Worm (Caenorhabditis elegans) whole organism, L1 larva: Measurements from ENCODE around the gene pho-1.

ENCODE experiments used
- C34B4.2 ChIP-seq: sonication (generic microtip); optimal IDR thresholded peaks from 2 replicates; lab custom pipeline; 2017; ENCODE audit warnings: mild to moderate bottlenecking, missing genetic modification characterization, missing compliant biosample characterization
- F16B12.6 ChIP-seq: fragments of 150-350 bp; optimal IDR thresholded peaks from 2 replicates; lab custom pipeline; 2014; ENCODE audit warnings: missing biosample characterization, missing genetic modification characterization
- Y116A8C.19 ChIP-seq: sonication (generic microtip); optimal IDR thresholded peaks from 2 replicates; lab custom pipeline; 2016; ENCODE audit warnings: missing compliant biosample characterization, missing genetic modification characterization, borderline replicate concordance
- aha-1 ChIP-seq: fragments of 150-350 bp; optimal IDR thresholded peaks from 2 replicates; lab custom pipeline; 2014; ENCODE audit warnings: missing biosample characterization, missing genetic modification characterization
- ama-1 ChIP-seq: fragments of 150-350 bp; optimal IDR thresholded peaks from 2 replicates; lab custom pipeline; 2014
- ceh-63 ChIP-seq: fragments of 200-800 bp; sonication (Bioruptor generic); optimal IDR thresholded peaks from 2 replicates; lab custom pipeline; 2018; ENCODE audit warnings: mild to moderate bottlenecking, missing genetic modification characterization, missing compliant biosample characterization
- ceh-82 ChIP-seq, 3 experiments: fragments of 150-350 bp in 1 of 3; sonication (generic microtip) in 2 of 3; optimal IDR thresholded peaks; 2 replicates each; lab custom pipeline; 2014 to 2017; ENCODE audit warnings: missing biosample characterization in 3 of 3, missing genetic modification characterization in 3 of 3
- ceh-88 ChIP-seq: fragments of 200-800 bp; sonication (Bioruptor generic); IDR thresholded peaks from 2 replicates; pipeline ENCODE4 v1.3.6; 2022; ENCODE audit warnings: missing genetic modification characterization, missing compliant biosample characterization
- ces-1 ChIP-seq: fragments of 150-350 bp; optimal IDR thresholded peaks from 2 replicates; lab custom pipeline; 2014; ENCODE audit warnings: missing biosample characterization, missing genetic modification reagents, missing genetic modification characterization
- efl-1 ChIP-seq, 4 experiments: fragments of 150-350 bp; optimal IDR thresholded peaks in 3 of 4; peaks in 1 of 4; 1 replicate in 1 of 4; 2 replicates in 3 of 4; lab custom pipeline; 2014; ENCODE audit warnings: missing biosample characterization in 2 of 4, missing genetic modification characterization in 2 of 4, missing genetic modification reagents in 2 of 4
- egl-13 ChIP-seq: sonication (generic microtip); optimal IDR thresholded peaks from 2 replicates; lab custom pipeline; 2016; ENCODE audit warnings: missing genotype, missing genetic modification reagents, missing genetic modification characterization, missing compliant biosample characterization
- egl-27 ChIP-seq, 2 experiments: fragments of 150-350 bp in 1 of 2; sonication (generic microtip); optimal IDR thresholded peaks; 3 replicates each; lab custom pipeline; 2017 to 2018; ENCODE audit warnings: missing biosample characterization in 2 of 2, missing genetic modification characterization in 2 of 2, missing genetic modification reagents in 2 of 2
- elt-2 ChIP-seq: sonication (generic microtip); optimal IDR thresholded peaks from 2 replicates; lab custom pipeline; 2016; ENCODE audit warnings: missing genetic modification characterization, mild to moderate bottlenecking, inconsistent platforms, missing compliant biosample characterization, missing genetic modification reagents
- elt-3 ChIP-seq, 6 experiments: fragments of 150-350 bp in 1 of 6; sonication (generic microtip); optimal IDR thresholded peaks; 2 replicates each; lab custom pipeline; 2017 to 2018; ENCODE audit warnings: missing biosample characterization in 6 of 6, missing genetic modification characterization in 6 of 6, inconsistent platforms in 1 of 6
- ets-5 ChIP-seq: fragments of 200-800 bp; sonication (Bioruptor generic); IDR thresholded peaks from 2 replicates; pipeline ENCODE4 v1.3.6; 2022; ENCODE audit warnings: missing genetic modification characterization, missing compliant biosample characterization
- fkh-4 ChIP-seq: sonication (generic microtip); optimal IDR thresholded peaks from 2 replicates; lab custom pipeline; 2016; ENCODE audit warnings: missing compliant biosample characterization, missing genetic modification characterization, borderline replicate concordance
- fkh-8 ChIP-seq: sonication (generic microtip); optimal IDR thresholded peaks from 2 replicates; lab custom pipeline; 2016; ENCODE audit warnings: mild to moderate bottlenecking, missing genetic modification characterization, missing compliant biosample characterization
- hlh-17 ChIP-seq: fragments of 200-800 bp; sonication (Bioruptor generic); optimal IDR thresholded peaks from 2 replicates; lab custom pipeline; 2018; ENCODE audit warnings: missing genetic modification characterization, mild to moderate bottlenecking, missing compliant biosample characterization, moderate library complexity, borderline replicate concordance
- hlh-4 ChIP-seq: sonication (generic microtip); optimal IDR thresholded peaks from 2 replicates; lab custom pipeline; 2016; ENCODE audit warnings: mild to moderate bottlenecking, missing genetic modification characterization, missing compliant biosample characterization
- hpl-2 ChIP-seq: fragments of 150-350 bp; optimal IDR thresholded peaks from 2 replicates; lab custom pipeline; 2014; ENCODE audit warnings: missing biosample characterization, missing genetic modification reagents, missing genetic modification characterization
- irx-1 ChIP-seq: sonication (generic microtip); optimal IDR thresholded peaks from 2 replicates; lab custom pipeline; 2016; ENCODE audit warnings: missing genetic modification characterization, missing compliant biosample characterization
- isw-1 ChIP-seq: fragments of 200-800 bp; sonication (Bioruptor generic); IDR thresholded peaks from 2 replicates; pipeline ENCODE4 v1.3.6; 2022; ENCODE audit warnings: missing genetic modification characterization, missing compliant biosample characterization
- lin-14 ChIP-seq: fragments of 200-800 bp; sonication (Bioruptor generic); optimal IDR thresholded peaks from 2 replicates; lab custom pipeline; 2018; ENCODE audit warnings: mild to moderate bottlenecking, missing genetic modification characterization, moderate library complexity, missing compliant biosample characterization
- lin-15B ChIP-seq: fragments of 150-350 bp; sonication (generic microtip); optimal IDR thresholded peaks from 3 replicates; lab custom pipeline; 2014; ENCODE audit warnings: missing biosample characterization, missing genetic modification characterization
- lin-39 ChIP-seq: fragments of 150-350 bp; optimal IDR thresholded peaks from 2 replicates; lab custom pipeline; 2014; ENCODE audit warnings: missing biosample characterization, missing genetic modification reagents, missing genetic modification characterization
- mef-2 ChIP-seq: fragments of 150-350 bp; optimal IDR thresholded peaks from 2 replicates; lab custom pipeline; 2014; ENCODE audit warnings: missing biosample characterization, missing genetic modification characterization
- mep-1 ChIP-seq: fragments of 150-350 bp; optimal IDR thresholded peaks from 2 replicates; lab custom pipeline; 2014; ENCODE audit warnings: missing biosample characterization, missing genetic modification characterization
- nhr-11 ChIP-seq: fragments of 150-350 bp; optimal IDR thresholded peaks from 2 replicates; lab custom pipeline; 2014; ENCODE audit warnings: missing biosample characterization, missing genetic modification characterization
- nhr-12 ChIP-seq: sonication (generic microtip); optimal IDR thresholded peaks from 2 replicates; lab custom pipeline; 2017; ENCODE audit warnings: missing biosample characterization, missing genetic modification characterization
- nhr-19 ChIP-seq: fragments of 200-800 bp; sonication (Bioruptor generic); conservative IDR thresholded peaks from 2 replicates; pipeline ENCODE4 v1.3.6; 2022; ENCODE audit warnings: missing genetic modification characterization, missing compliant biosample characterization
- nhr-28 ChIP-seq: fragments of 150-350 bp; optimal IDR thresholded peaks from 2 replicates; lab custom pipeline; 2014; ENCODE audit warnings: missing biosample characterization, missing genetic modification characterization
- nhr-47 ChIP-seq: sonication (generic microtip); optimal IDR thresholded peaks from 2 replicates; lab custom pipeline; 2016; ENCODE audit warnings: mild to moderate bottlenecking, missing genetic modification characterization, moderate library complexity, missing compliant biosample characterization
- nhr-85 ChIP-seq: sonication (generic microtip); peaks from one replicate; lab custom pipeline; 2016; ENCODE audit warnings: missing genetic modification characterization, inconsistent platforms, missing compliant biosample characterization
- nhr-90 ChIP-seq: sonication (generic microtip); optimal IDR thresholded peaks from 2 replicates; lab custom pipeline; 2016; ENCODE audit warnings: mild to moderate bottlenecking, missing genetic modification characterization, missing compliant biosample characterization; ENCODE audit not compliant: poor library complexity
- pag-3 ChIP-seq: sonication (generic microtip); optimal IDR thresholded peaks from 2 replicates; lab custom pipeline; 2017; ENCODE audit warnings: missing genetic modification characterization, mild to moderate bottlenecking, missing compliant biosample characterization, antibody characterized with exemption, borderline replicate concordance; ENCODE audit not compliant: insufficient read depth
- pax-3 ChIP-seq: fragments of 200-800 bp; sonication (Bioruptor generic); optimal IDR thresholded peaks from 2 replicates; lab custom pipeline; 2018; ENCODE audit warnings: mild to moderate bottlenecking, missing genetic modification characterization, moderate library complexity, missing compliant biosample characterization
- skn-1 ChIP-seq: fragments of 150-350 bp; optimal IDR thresholded peaks from 2 replicates; lab custom pipeline; 2014; ENCODE audit warnings: missing biosample characterization, missing genetic modification characterization
- snu-23 ChIP-seq: sonication (generic microtip); optimal IDR thresholded peaks from 2 replicates; lab custom pipeline; 2016; ENCODE audit warnings: missing genetic modification characterization, missing compliant biosample characterization
- sptf-1 ChIP-seq: fragments of 150-350 bp; optimal IDR thresholded peaks from 2 replicates; lab custom pipeline; 2014; ENCODE audit warnings: missing biosample characterization, missing genetic modification characterization
- sup-37 ChIP-seq: fragments of 200-800 bp; sonication (Bioruptor generic); optimal IDR thresholded peaks from 2 replicates; lab custom pipeline; 2018; ENCODE audit warnings: mild to moderate bottlenecking, missing genetic modification characterization, missing compliant biosample characterization
- tbx-2 ChIP-seq: sonication (generic microtip); optimal IDR thresholded peaks from 2 replicates; lab custom pipeline; 2016; ENCODE audit warnings: missing genetic modification characterization, missing compliant biosample characterization
- unc-98 ChIP-seq: fragments of 200-800 bp; sonication (Bioruptor generic); IDR thresholded peaks from 2 replicates; pipeline ENCODE4 v1.3.6; 2022; ENCODE audit warnings: missing genetic modification characterization, missing compliant biosample characterization
- vab-15 ChIP-seq: sonication (generic microtip); optimal IDR thresholded peaks from 2 replicates; lab custom pipeline; 2017; ENCODE audit warnings: missing genotype, mild to moderate bottlenecking, missing genetic modification characterization, missing compliant biosample characterization
- xbp-1 ChIP-seq: sonication (generic microtip); optimal IDR thresholded peaks from 2 replicates; lab custom pipeline; 2016; ENCODE audit warnings: missing genetic modification characterization, missing compliant biosample characterization
- ztf-4 ChIP-seq: fragments of 150-350 bp; optimal IDR thresholded peaks from 2 replicates; lab custom pipeline; 2014; ENCODE audit warnings: missing biosample characterization, missing genetic modification characterization

pho-1 gene

DNA sequence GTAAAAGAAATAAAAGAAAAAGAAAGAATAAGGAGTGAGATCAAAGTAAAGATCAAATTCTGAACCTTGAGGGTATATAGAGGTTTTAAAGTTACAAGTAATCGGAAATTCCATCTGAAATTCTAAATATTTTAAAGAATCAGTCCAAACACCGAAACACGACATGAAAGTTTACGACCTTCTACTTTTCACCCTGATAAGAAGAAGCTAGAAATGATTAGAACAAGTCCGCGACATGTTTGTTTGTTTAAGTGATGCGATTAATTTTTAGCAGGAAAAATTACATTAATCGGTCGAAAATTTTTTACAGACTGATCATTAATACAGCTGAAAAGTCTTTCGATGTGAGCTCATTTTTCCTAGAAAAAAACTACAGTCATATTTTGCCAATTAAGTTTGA is 29.0 kb upstream of the pho-1 start:
- TF ChIP-seq ztf-4 (no peak), elt-2 (tag; lab: Kevin White, UChicago) (peak; percentile 58), isw-1 (GFP tag; lab: Robert Waterston, UW) (no peak), efl-1 (optimal IDR thresholded peaks at IDR 0.05; lab: Kevin White, UChicago) (no peak), efl-1 (GFP tag; optimal IDR thresholded peaks at IDR 0.05 in 1 of 2; lab: Kevin White, UChicago) (peak in 1 of 2 experiments; percentile 8), ceh-63 (GFP tag; lab: Kevin White, UChicago) (no peak), snu-23 (GFP tag; lab: Kevin White, UChicago) (no peak), mef-2 (tag; lab: Kevin White, UChicago) (no peak), nhr-90 (no peak)
- TF ChIP-seq, all 84 proteins: peak for 2

DNA sequence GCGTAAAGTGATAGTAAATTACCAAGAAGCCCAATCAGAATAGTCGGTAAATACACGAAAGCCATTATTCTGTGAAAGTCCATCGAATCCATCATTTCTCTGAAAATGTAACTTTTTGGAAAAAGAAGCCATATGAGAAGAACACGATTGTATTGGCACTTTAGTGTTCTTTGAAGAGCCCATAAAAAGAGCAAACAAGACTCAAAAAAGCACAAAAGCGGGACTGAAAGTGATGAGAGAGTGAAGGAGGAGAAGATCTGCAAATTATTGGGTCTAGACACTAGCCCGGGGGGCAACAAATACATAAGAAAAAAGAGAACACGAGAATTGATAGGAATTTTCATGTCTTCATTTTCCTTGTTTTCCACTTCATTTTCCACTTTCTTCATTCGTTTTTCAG is 19.8 kb upstream of the pho-1 start, which contains the start of gene frpr-4:
TSS of gene frpr-4 (minus strand) at position 101 of the 400 bp plus-strand sequence.
- TF ChIP-seq F16B12.6 (tag; lab: Kevin White, UChicago) (no peak), egl-13 (tag; lab: Kevin White, UChicago) (no peak), ceh-88 (GFP tag; lab: Robert Waterston, UW) (no peak), tbx-2 (tag; lab: Kevin White, UChicago) (no peak), nhr-47 (tag; lab: Kevin White, UChicago) (no peak), irx-1 (tag; lab: Kevin White, UChicago) (no peak), nhr-19 (GFP tag; lab: Robert Waterston, UW) (no peak), pax-3 (tag; lab: Kevin White, UChicago) (no peak), elt-3 (tag; optimal IDR thresholded peaks at IDR 0.05; lab: Kevin White, UChicago) (no peak), isw-1 (GFP tag; lab: Robert Waterston, UW) (no peak), skn-1 (tag; lab: Kevin White, UChicago) (no peak), aha-1 (tag; lab: Kevin White, UChicago) (no peak), ces-1 (GFP tag; lab: Kevin White, UChicago) (no peak)

DNA sequence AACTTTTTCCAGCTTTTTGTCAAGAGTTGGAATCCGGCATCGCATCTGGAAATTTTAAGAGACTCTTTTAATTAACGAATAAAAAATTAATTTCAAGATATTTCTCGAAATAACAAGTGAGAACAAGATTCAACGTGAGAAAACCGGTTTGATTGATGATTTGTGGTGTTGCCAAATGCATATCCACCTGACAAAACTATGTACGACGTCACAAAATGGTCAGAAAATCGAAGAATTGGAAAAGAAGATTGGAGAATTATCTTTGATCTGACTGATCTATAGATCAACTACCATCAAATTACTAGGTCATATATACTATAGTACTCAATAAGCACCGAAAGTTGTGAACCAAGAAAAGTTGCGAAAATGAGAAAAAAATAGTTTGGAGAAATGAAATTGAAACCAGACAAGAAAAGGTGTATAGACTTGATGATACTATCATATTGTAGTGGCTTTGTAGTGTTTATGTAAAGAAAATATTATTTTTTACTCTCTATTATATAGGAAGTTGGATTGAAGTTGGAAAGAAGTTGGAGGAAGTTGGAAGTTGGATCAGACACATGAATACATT is 11.2 kb upstream of the pho-1 start, which contains the start of gene ptr-6:
TSS of gene ptr-6 (minus strand) at position 47 of the 571 bp plus-strand sequence.
- no peak for TF ChIP-seq elt-2 (tag; lab: Kevin White, UChicago)
- peak; percentile 63 for TF ChIP-seq lin-14 (GFP tag; lab: Kevin White, UChicago)
- TF ChIP-seq unc-98 (GFP tag; lab: Robert Waterston, UW), result no peak
- TF ChIP-seq fkh-4 (tag; lab: Kevin White, UChicago), result no peak
- peak; percentile 36 for TF ChIP-seq nhr-90
- TF ChIP-seq ztf-4, result no peak
- no peak for TF ChIP-seq xbp-1 (tag; lab: Kevin White, UChicago)
- TF ChIP-seq pag-3 (tag; lab: Kevin White, UChicago), result no peak
- TF ChIP-seq mep-1 (tag; lab: Kevin White, UChicago), result no peak
- no peak for TF ChIP-seq hlh-17 (GFP tag; lab: Kevin White, UChicago)
- no peak for TF ChIP-seq vab-15
- no peak for TF ChIP-seq ceh-82 (tag; optimal IDR thresholded peaks at IDR 0.05; lab: Kevin White, UChicago)
- no peak for TF ChIP-seq C34B4.2 (tag; lab: Kevin White, UChicago)
- TF ChIP-seq hlh-4, result no peak
- no peak for TF ChIP-seq lin-15B (tag; lab: Kevin White, UChicago)
- no peak for TF ChIP-seq aha-1 (tag; lab: Kevin White, UChicago)
- no peak for TF ChIP-seq fkh-8
- no peak for TF ChIP-seq nhr-11
- TF ChIP-seq lin-39 (tag; lab: Kevin White, UChicago), result no peak
- TF ChIP-seq snu-23 (GFP tag; lab: Kevin White, UChicago), result peak; percentile 31
- no peak for TF ChIP-seq sptf-1 (tag; lab: Kevin White, UChicago)
- TF ChIP-seq irx-1 (tag; lab: Kevin White, UChicago), result no peak
- no peak for TF ChIP-seq mef-2 (tag; lab: Kevin White, UChicago)
- TF ChIP-seq ama-1 (lab: Kevin White, UChicago), result no peak
- TF ChIP-seq ets-5 (GFP tag; lab: Robert Waterston, UW), result no peak
- TF ChIP-seq F16B12.6 (tag; lab: Kevin White, UChicago), result no peak
- TF ChIP-seq egl-27 (tag; optimal IDR thresholded peaks at IDR 0.05; lab: Kevin White, UChicago), result no peak
- no peak for TF ChIP-seq nhr-28
- no peak for TF ChIP-seq egl-13 (tag; lab: Kevin White, UChicago)
- TF ChIP-seq nhr-19 (GFP tag; lab: Robert Waterston, UW), result peak; percentile 19; the same call in 1 of the 2 replicates
- TF ChIP-seq nhr-85, result peak; percentile 96
- TF ChIP-seq tbx-2 (tag; lab: Kevin White, UChicago), result peak; percentile 1
- no peak for TF ChIP-seq sup-37 (GFP tag; lab: Kevin White, UChicago)
- no peak for TF ChIP-seq pax-3 (tag; lab: Kevin White, UChicago)
- TF ChIP-seq nhr-12 (tag; lab: Kevin White, UChicago), result no peak
- no peak for TF ChIP-seq Y116A8C.19 (tag; lab: Kevin White, UChicago)
- no peak for TF ChIP-seq hpl-2 (GFP tag; lab: Kevin White, UChicago)
